Worm (Caenorhabditis elegans) whole organism, late embryonic: ENCODE results near the gene F40A3.3.

ENCODE experiments used
- C08G9.2 ChIP-seq: sonication (generic microtip); optimal IDR thresholded peaks from 2 replicates; lab custom pipeline; 2016; ENCODE audit warnings: mild to moderate bottlenecking, missing genetic modification characterization, moderate library complexity, missing compliant biosample characterization
- K02D7.2 ChIP-seq: sonication (generic microtip); optimal IDR thresholded peaks from 2 replicates; lab custom pipeline; 2017; ENCODE audit warnings: mild to moderate bottlenecking, missing genetic modification characterization, missing compliant biosample characterization
- ahr-1 ChIP-seq: sonication (generic microtip); optimal IDR thresholded peaks from 2 replicates; lab custom pipeline; 2016; ENCODE audit warnings: missing genetic modification characterization, missing compliant biosample characterization
- ceh-19 ChIP-seq: fragments of 200-800 bp; sonication (Bioruptor generic); optimal IDR thresholded peaks from 2 replicates; lab custom pipeline; 2018; ENCODE audit warnings: mild to moderate bottlenecking, missing genetic modification characterization, missing compliant biosample characterization
- ceh-30 ChIP-seq: fragments of 150-350 bp; optimal IDR thresholded peaks from 2 replicates; lab custom pipeline; 2014; ENCODE audit warnings: missing biosample characterization, missing genetic modification characterization
- ceh-34 ChIP-seq: sonication (generic microtip); optimal IDR thresholded peaks from 2 replicates; lab custom pipeline; 2016; ENCODE audit warnings: mild to moderate bottlenecking, missing genetic modification characterization, missing compliant biosample characterization
- ceh-45 ChIP-seq: fragments of 200-800 bp; sonication (Bioruptor generic); IDR thresholded peaks from 2 replicates; pipeline ENCODE4 v1.3.6; 2022; ENCODE audit warnings: missing genetic modification reagents, missing genetic modification characterization, missing compliant biosample characterization
- ceh-6 ChIP-seq: fragments of 200-800 bp; sonication (Bioruptor generic); optimal IDR thresholded peaks from 2 replicates; lab custom pipeline; 2018; ENCODE audit warnings: mild to moderate bottlenecking, missing genetic modification characterization, missing compliant biosample characterization
- che-1 ChIP-seq: sonication (generic microtip); optimal IDR thresholded peaks from 2 replicates; lab custom pipeline; 2016; ENCODE audit warnings: mild to moderate bottlenecking, missing genetic modification characterization, missing compliant biosample characterization
- dve-1 ChIP-seq: sonication (generic microtip); optimal IDR thresholded peaks from 2 replicates; lab custom pipeline; 2017; ENCODE audit warnings: antibody characterized with exemption, mild to moderate bottlenecking, missing genetic modification characterization, missing compliant biosample characterization
- ets-4 ChIP-seq: sonication (generic microtip); optimal IDR thresholded peaks from 2 replicates; lab custom pipeline; 2016; ENCODE audit warnings: missing genetic modification characterization, missing compliant biosample characterization
- fax-1 ChIP-seq: sonication (generic microtip); optimal IDR thresholded peaks from 2 replicates; lab custom pipeline; 2016; ENCODE audit warnings: missing genotype, missing genetic modification characterization, missing compliant biosample characterization
- fkh-10 ChIP-seq: fragments of 150-350 bp; optimal IDR thresholded peaks from 2 replicates; lab custom pipeline; 2014; ENCODE audit warnings: missing biosample characterization, missing genetic modification reagents, missing genetic modification characterization
- fkh-6 ChIP-seq: sonication (generic microtip); optimal IDR thresholded peaks from 2 replicates; lab custom pipeline; 2016; ENCODE audit warnings: missing genetic modification characterization, missing compliant biosample characterization
- hlh-13 ChIP-seq: fragments of 200-800 bp; sonication (Bioruptor generic); optimal IDR thresholded peaks from 2 replicates; lab custom pipeline; 2018; ENCODE audit warnings: mild to moderate bottlenecking, missing genetic modification characterization, missing compliant biosample characterization
- hlh-30 ChIP-seq: sonication (generic microtip); optimal IDR thresholded peaks from 2 replicates; lab custom pipeline; 2017; ENCODE audit warnings: antibody characterized with exemption, missing genetic modification characterization, missing compliant biosample characterization; ENCODE audit not compliant: insufficient read depth
- hlh-6 ChIP-seq: sonication (generic microtip); optimal IDR thresholded peaks from 2 replicates; lab custom pipeline; 2016; ENCODE audit warnings: missing genotype, missing genetic modification characterization, missing compliant biosample characterization
- mec-3 ChIP-seq: sonication (generic microtip); optimal IDR thresholded peaks from 2 replicates; lab custom pipeline; 2016; ENCODE audit warnings: borderline replicate concordance, missing genetic modification characterization, missing compliant biosample characterization
- nfya-1 ChIP-seq: sonication (generic microtip); optimal IDR thresholded peaks from 2 replicates; lab custom pipeline; 2017; ENCODE audit warnings: missing genetic modification characterization, mild to moderate bottlenecking, missing compliant biosample characterization, antibody characterized with exemption, moderate library complexity
- nhr-11 ChIP-seq: fragments of 150-350 bp; optimal IDR thresholded peaks from 2 replicates; lab custom pipeline; 2014; ENCODE audit warnings: missing biosample characterization, missing genetic modification characterization
- nhr-232 ChIP-seq: sonication (generic microtip); optimal IDR thresholded peaks from 2 replicates; lab custom pipeline; 2016; ENCODE audit warnings: missing genetic modification characterization, missing compliant biosample characterization
- npax-4 ChIP-seq: sonication (generic microtip); optimal IDR thresholded peaks from 2 replicates; lab custom pipeline; 2016; ENCODE audit warnings: missing genetic modification characterization, missing compliant biosample characterization
- odd-2 ChIP-seq: sonication (generic microtip); optimal IDR thresholded peaks from 2 replicates; lab custom pipeline; 2017; ENCODE audit warnings: antibody characterized with exemption, mild to moderate bottlenecking, missing genetic modification characterization, missing compliant biosample characterization
- pag-3 ChIP-seq: sonication (generic microtip); optimal IDR thresholded peaks from 2 replicates; lab custom pipeline; 2016; ENCODE audit warnings: missing compliant biosample characterization, missing genetic modification characterization, borderline replicate concordance
- ref-2 ChIP-seq: sonication (generic microtip); optimal IDR thresholded peaks from 2 replicates; lab custom pipeline; 2016; ENCODE audit warnings: missing genetic modification characterization, missing compliant biosample characterization
- sdc-2 ChIP-seq: sonication (generic microtip); optimal IDR thresholded peaks from 2 replicates; lab custom pipeline; 2016; ENCODE audit warnings: missing genotype, missing genetic modification characterization, missing compliant biosample characterization
- sox-2 ChIP-seq: fragments of 200-800 bp; sonication (Bioruptor generic); IDR thresholded peaks from 2 replicates; pipeline ENCODE4 v1.3.6; 2022; ENCODE audit warnings: missing genetic modification reagents, missing genetic modification characterization, missing compliant biosample characterization
- tbx-2 ChIP-seq: sonication (generic microtip); optimal IDR thresholded peaks from 2 replicates; lab custom pipeline; 2016; ENCODE audit warnings: missing genetic modification characterization, missing compliant biosample characterization
- tbx-7 ChIP-seq: sonication (generic microtip); optimal IDR thresholded peaks from 2 replicates; lab custom pipeline; 2016; ENCODE audit warnings: missing genotype, missing genetic modification characterization, missing compliant biosample characterization
- unc-3 ChIP-seq, 2 experiments: fragments of 200-800 bp in 1 of 2; sonication (Bioruptor generic) in 1 of 2; sonication (generic microtip) in 1 of 2; conservative IDR thresholded peaks in 1 of 2; optimal IDR thresholded peaks in 1 of 2; 2 replicates each; pipeline versions ENCODE4 v1.3.6 to Lab custom; 2016 to 2022; ENCODE audit warnings: missing compliant biosample characterization in 2 of 2, missing genetic modification characterization in 2 of 2, missing genetic modification reagents in 1 of 2
- unc-42 ChIP-seq: sonication (generic microtip); optimal IDR thresholded peaks from 2 replicates; lab custom pipeline; 2016; ENCODE audit warnings: missing genotype, missing genetic modification characterization, missing compliant biosample characterization
- unc-55 ChIP-seq: sonication (generic microtip); optimal IDR thresholded peaks from 2 replicates; lab custom pipeline; 2017; ENCODE audit warnings: missing biosample characterization, missing genetic modification reagents, missing genetic modification characterization
- unc-86 ChIP-seq: sonication (generic microtip); optimal IDR thresholded peaks from 2 replicates; lab custom pipeline; 2016; ENCODE audit warnings: missing genetic modification characterization, missing compliant biosample characterization
- zip-5 ChIP-seq: sonication (generic microtip); optimal IDR thresholded peaks from 2 replicates; lab custom pipeline; 2016; ENCODE audit warnings: missing genetic modification characterization, missing compliant biosample characterization
- ztf-16 ChIP-seq: sonication (generic microtip); optimal IDR thresholded peaks from 2 replicates; lab custom pipeline; 2017; ENCODE audit warnings: missing genetic modification characterization, missing compliant biosample characterization

Gene F40A3.3

ce11 chrV:7847170-7847569, 30.1 kb upstream of the F40A3.3 start, which contains the start of gene memo-1:
memo-1 (minus strand) TSS chrV:7847171.
- TF ChIP-seq sox-2 (GFP tag; lab: Robert Waterston, UW), result peak; percentile 44
- no peak for TF ChIP-seq zip-5

ce11 chrV:7847687-7848086, 29.6 kb upstream of the F40A3.3 start:
- no peak for TF ChIP-seq ceh-34 (tag; lab: Kevin White, UChicago)
- no peak for TF ChIP-seq hlh-13 (GFP tag; lab: Kevin White, UChicago)
- TF ChIP-seq hlh-30, result no peak
- TF ChIP-seq mec-3 (tag; lab: Kevin White, UChicago), result no peak
- TF ChIP-seq ref-2 (tag; lab: Kevin White, UChicago), result no peak
- no peak for TF ChIP-seq hlh-6 (tag; lab: Kevin White, UChicago)
- no peak for TF ChIP-seq ceh-6
- TF ChIP-seq tbx-2 (tag; lab: Kevin White, UChicago), result no peak
- TF ChIP-seq tbx-7 (tag; lab: Kevin White, UChicago), result no peak
- TF ChIP-seq unc-42 (tag; lab: Kevin White, UChicago), result no peak
- TF ChIP-seq ztf-16 (tag; lab: Kevin White, UChicago), result no peak
- TF ChIP-seq sdc-2 (tag; lab: Kevin White, UChicago), result no peak
- TF ChIP-seq nfya-1, result no peak
- TF ChIP-seq nhr-11, result no peak
- TF ChIP-seq npax-4 (tag; lab: Kevin White, UChicago), result no peak
- TF ChIP-seq C08G9.2 (tag; lab: Kevin White, UChicago), result no peak
- TF ChIP-seq ets-4, result no peak
- TF ChIP-seq odd-2 (tag; lab: Kevin White, UChicago), result no peak
- no peak for TF ChIP-seq nhr-232 (tag; lab: Kevin White, UChicago)
- no peak for TF ChIP-seq unc-86 (tag; lab: Kevin White, UChicago)

- no peak for TF ChIP-seq pag-3
- TF ChIP-seq K02D7.2 (tag; lab: Kevin White, UChicago), result no peak
- no peak for TF ChIP-seq ceh-30
- TF ChIP-seq hlh-13 (GFP tag; lab: Kevin White, UChicago), result no peak
- no peak for TF ChIP-seq ceh-45 (GFP tag; lab: Robert Waterston, UW)
- TF ChIP-seq ceh-6, result no peak
- TF ChIP-seq unc-42 (tag; lab: Kevin White, UChicago), result peak; percentile 5
- no peak for TF ChIP-seq tbx-7 (tag; lab: Kevin White, UChicago)
- peak; percentile 72 for TF ChIP-seq hlh-30
Measured at ce11 chrV:7848251-7848650, 29.0 kb upstream of the F40A3.3 start.

ce11 chrV:7852078-7852477, 25.2 kb upstream of the F40A3.3 start:
- TF ChIP-seq unc-3 (GFP tag; conservative IDR thresholded peaks at IDR 0.05; lab: Robert Waterston, UW), result no peak
- TF ChIP-seq unc-3 (tag; optimal IDR thresholded peaks at IDR 0.05; lab: Kevin White, UChicago), result no peak
- TF ChIP-seq dve-1 (tag; lab: Kevin White, UChicago), result no peak
- TF ChIP-seq sdc-2 (tag; lab: Kevin White, UChicago), result no peak
- no peak for TF ChIP-seq fax-1 (tag; lab: Kevin White, UChicago)
- no peak for TF ChIP-seq mec-3 (tag; lab: Kevin White, UChicago)
- no peak for TF ChIP-seq fkh-6 (tag; lab: Kevin White, UChicago)
- TF ChIP-seq ahr-1, result no peak
- TF ChIP-seq che-1 (tag; lab: Kevin White, UChicago), result no peak
- no peak for TF ChIP-seq fkh-10
- TF ChIP-seq unc-55 (GFP tag; lab: Kevin White, UChicago), result no peak
- no peak for TF ChIP-seq ceh-19
- TF ChIP-seq ceh-6, result no peak
- TF ChIP-seq pag-3, result no peak
- no peak for TF ChIP-seq unc-86 (tag; lab: Kevin White, UChicago)
- no peak for TF ChIP-seq nhr-11
